Fruit fly (Drosophila melanogaster) whole organism, prepupa: ENCODE measurements around the gene CG34034.

Source experiments
- Blimp-1 ChIP-seq: fragments of 200-800 bp; sonication (Bioruptor generic); optimal IDR thresholded peaks from 3 replicates; lab custom pipeline; 2017; ENCODE audit warnings: missing biosample characterization, missing genetic modification characterization, mild to moderate bottlenecking, moderate library complexity, missing genetic modification reagents
- CG10631 ChIP-seq: fragments of 200-800 bp; sonication (Bioruptor generic); optimal IDR thresholded peaks from 2 replicates; lab custom pipeline; 2016; ENCODE audit warnings: missing biosample characterization, missing genetic modification characterization
- CG10669 ChIP-seq: fragments of 200-800 bp; sonication (Bioruptor generic); optimal IDR thresholded peaks from 3 replicates; lab custom pipeline; 2018; ENCODE audit warnings: missing biosample characterization, mild to moderate bottlenecking, missing genetic modification characterization, moderate library complexity
- CG15336 ChIP-seq: fragments of 200-800 bp; sonication (Bioruptor generic); IDR thresholded peaks from 2 replicates; pipeline ENCODE4 v1.3.6; 2022; ENCODE audit warnings: missing biosample characterization, missing genetic modification characterization
- CG16779 ChIP-seq: fragments of 200-800 bp; sonication (Bioruptor generic); optimal IDR thresholded peaks from 3 replicates; lab custom pipeline; 2017; ENCODE audit warnings: missing biosample characterization, mild to moderate bottlenecking, missing genetic modification characterization
- CG3032 ChIP-seq: fragments of 200-800 bp; optimal IDR thresholded peaks from 2 replicates; lab custom pipeline; 2019; ENCODE audit warnings: missing biosample characterization, mild to moderate bottlenecking, missing genetic modification characterization, moderate library complexity
- CG31627 ChIP-seq: fragments of 200-800 bp; sonication (Bioruptor generic); optimal IDR thresholded peaks from 3 replicates; lab custom pipeline; 2016; ENCODE audit warnings: missing biosample characterization, missing genetic modification characterization
- CG32006 ChIP-seq: fragments of 200-800 bp; sonication (Bioruptor generic); optimal IDR thresholded peaks from 3 replicates; lab custom pipeline; 2017; ENCODE audit warnings: missing biosample characterization, mild to moderate bottlenecking, missing genetic modification characterization
- CG34406 ChIP-seq: fragments of 200-800 bp; sonication (Bioruptor generic); optimal IDR thresholded peaks from 3 replicates; lab custom pipeline; 2016; ENCODE audit warnings: missing biosample characterization, missing genetic modification characterization
- CG3919 ChIP-seq: fragments of 200-800 bp; sonication (Bioruptor generic); optimal IDR thresholded peaks from 3 replicates; lab custom pipeline; 2016; ENCODE audit warnings: missing biosample characterization, missing genetic modification characterization
- CG4318 ChIP-seq: fragments of 200-800 bp; sonication (Bioruptor generic); optimal IDR thresholded peaks from 3 replicates; lab custom pipeline; 2017; ENCODE audit warnings: missing biosample characterization, mild to moderate bottlenecking, missing genetic modification characterization
- CG6163 ChIP-seq: fragments of 200-800 bp; sonication (Bioruptor generic); IDR thresholded peaks from 3 replicates; pipeline ENCODE4 v1.3.6; 2022; ENCODE audit warnings: missing biosample characterization, missing genetic modification characterization
- CG6276 ChIP-seq: fragments of 200-800 bp; sonication (Bioruptor generic); optimal IDR thresholded peaks from 2 replicates; lab custom pipeline; 2017; ENCODE audit warnings: missing biosample characterization, mild to moderate bottlenecking, missing genetic modification characterization
- CG6792 ChIP-seq: fragments of 200-800 bp; sonication (Bioruptor generic); optimal IDR thresholded peaks from 3 replicates; lab custom pipeline; 2016; ENCODE audit warnings: missing biosample characterization, missing genetic modification characterization
- CG6854 ChIP-seq: fragments of 200-800 bp; sonication (Bioruptor generic); optimal IDR thresholded peaks from 2 replicates; lab custom pipeline; 2017; ENCODE audit warnings: missing biosample characterization, mild to moderate bottlenecking, missing genetic modification characterization
- CG7368 ChIP-seq: fragments of 200-800 bp; sonication (Bioruptor generic); optimal IDR thresholded peaks from 3 replicates; lab custom pipeline; 2016; ENCODE audit warnings: missing biosample characterization, missing genetic modification characterization
- CG8119 ChIP-seq: fragments of 200-800 bp; sonication (Bioruptor generic); IDR thresholded peaks from 3 replicates; pipeline ENCODE4 v1.3.6; 2022; ENCODE audit warnings: missing biosample characterization, missing genetic modification characterization
- CG8319 ChIP-seq: fragments of 200-800 bp; sonication (Bioruptor generic); optimal IDR thresholded peaks from 3 replicates; lab custom pipeline; 2016; ENCODE audit warnings: missing biosample characterization, missing genetic modification characterization
- CG9139 ChIP-seq: fragments of 200-800 bp; sonication (Bioruptor generic); optimal IDR thresholded peaks from 3 replicates; lab custom pipeline; 2017; ENCODE audit warnings: missing biosample characterization, mild to moderate bottlenecking, missing genetic modification characterization
- Eip75B ChIP-seq: fragments of 200-800 bp; sonication (Bioruptor generic); optimal IDR thresholded peaks from 3 replicates; lab custom pipeline; 2016; ENCODE audit warnings: missing biosample characterization, missing genetic modification characterization
- Eip78C ChIP-seq: fragments of 200-800 bp; sonication (Bioruptor generic); peaks from one replicate; lab custom pipeline; 2016; ENCODE audit warnings: missing biosample characterization, missing genetic modification characterization
- Eip93F ChIP-seq: fragments of 200-800 bp; sonication (Bioruptor generic); optimal IDR thresholded peaks from 2 replicates; lab custom pipeline; 2016; ENCODE audit warnings: missing biosample characterization, mild to moderate bottlenecking, missing genetic modification characterization
- Gug ChIP-seq: fragments of 200-800 bp; sonication (Bioruptor generic); IDR thresholded peaks from 2 replicates; pipeline ENCODE4 v1.3.6; 2022; ENCODE audit warnings: missing biosample characterization, missing genetic modification characterization
- Hr39 ChIP-seq: fragments of 200-800 bp; sonication (Bioruptor generic); optimal IDR thresholded peaks from 2 replicates; lab custom pipeline; 2016; ENCODE audit warnings: missing biosample characterization, missing genetic modification characterization
- Hr4 ChIP-seq: fragments of 200-800 bp; sonication (Bioruptor generic); optimal IDR thresholded peaks from 3 replicates; lab custom pipeline; 2016; ENCODE audit warnings: missing biosample characterization, missing genetic modification characterization
- Lpt ChIP-seq: fragments of 200-800 bp; sonication (Bioruptor generic); optimal IDR thresholded peaks from 3 replicates; lab custom pipeline; 2016; ENCODE audit warnings: missing biosample characterization, missing genetic modification characterization
- Met ChIP-seq: fragments of 200-800 bp; sonication (Bioruptor generic); optimal IDR thresholded peaks from 3 replicates; lab custom pipeline; 2016; ENCODE audit warnings: missing biosample characterization, missing genetic modification characterization
- OdsH ChIP-seq: fragments of 200-800 bp; sonication (Bioruptor generic); optimal IDR thresholded peaks from 3 replicates; lab custom pipeline; 2016; ENCODE audit warnings: missing biosample characterization, missing genetic modification characterization
- Sox14 ChIP-seq: fragments of 200-800 bp; sonication (Bioruptor generic); optimal IDR thresholded peaks from 3 replicates; lab custom pipeline; 2016; ENCODE audit warnings: missing biosample characterization, missing genetic modification characterization
- Sox15 ChIP-seq: fragments of 200-800 bp; sonication (Bioruptor generic); optimal IDR thresholded peaks from 3 replicates; lab custom pipeline; 2016; ENCODE audit warnings: missing biosample characterization, missing genetic modification characterization
- achi ChIP-seq: fragments of 200-800 bp; sonication (Bioruptor generic); optimal IDR thresholded peaks from 3 replicates; lab custom pipeline; 2016; ENCODE audit warnings: missing biosample characterization, missing genetic modification characterization
- acj6 ChIP-seq: fragments of 200-800 bp; sonication (Bioruptor generic); optimal IDR thresholded peaks from 3 replicates; lab custom pipeline; 2016; ENCODE audit warnings: missing biosample characterization, missing genetic modification characterization
- cyc ChIP-seq: fragments of 200-800 bp; sonication (Bioruptor generic); optimal IDR thresholded peaks from 3 replicates; lab custom pipeline; 2016; ENCODE audit warnings: missing biosample characterization, missing genetic modification characterization
- dac ChIP-seq: fragments of 200-800 bp; sonication (Bioruptor generic); optimal IDR thresholded peaks from 2 replicates; lab custom pipeline; 2017; ENCODE audit warnings: missing biosample characterization, mild to moderate bottlenecking, missing genetic modification characterization
- dsx ChIP-seq: fragments of 200-800 bp; optimal IDR thresholded peaks from 3 replicates; lab custom pipeline; 2019; ENCODE audit warnings: missing biosample characterization, mild to moderate bottlenecking, missing genetic modification characterization, moderate library complexity; ENCODE audit not compliant: poor library complexity, severe bottlenecking
- eg ChIP-seq: fragments of 200-800 bp; sonication (Bioruptor generic); IDR thresholded peaks from 3 replicates; pipeline ENCODE4 v1.3.6; 2022; ENCODE audit warnings: missing biosample characterization, missing genetic modification characterization
- fd59A ChIP-seq: fragments of 200-800 bp; sonication (Bioruptor generic); optimal IDR thresholded peaks from 2 replicates; lab custom pipeline; 2017; ENCODE audit warnings: missing biosample characterization, mild to moderate bottlenecking, missing genetic modification characterization, missing genetic modification reagents
- fd85E ChIP-seq: fragments of 200-800 bp; sonication (Bioruptor generic); optimal IDR thresholded peaks from 3 replicates; lab custom pipeline; 2016; ENCODE audit warnings: missing biosample characterization, missing genetic modification characterization
- fkh ChIP-seq: fragments of 200-800 bp; sonication (Bioruptor generic); optimal IDR thresholded peaks from 3 replicates; lab custom pipeline; 2017; ENCODE audit warnings: missing biosample characterization, mild to moderate bottlenecking, missing genetic modification characterization, moderate library complexity
- lz ChIP-seq: fragments of 200-800 bp; sonication (Bioruptor generic); optimal IDR thresholded peaks from 3 replicates; lab custom pipeline; 2016; ENCODE audit warnings: missing biosample characterization, missing genetic modification characterization
- net ChIP-seq: fragments of 200-800 bp; sonication (Bioruptor generic); optimal IDR thresholded peaks from 3 replicates; lab custom pipeline; 2016; ENCODE audit warnings: missing biosample characterization, missing genetic modification characterization
- pdm3 ChIP-seq: fragments of 200-800 bp; sonication (Bioruptor generic); optimal IDR thresholded peaks from 3 replicates; lab custom pipeline; 2016; ENCODE audit warnings: missing biosample characterization, missing genetic modification characterization
- salr ChIP-seq, 2 experiments: fragments of 200-800 bp; sonication (Bioruptor generic); optimal IDR thresholded peaks; 3 replicates each; lab custom pipeline; 2016 to 2018; ENCODE audit warnings: missing biosample characterization in 2 of 2, missing genetic modification characterization in 2 of 2, mild to moderate bottlenecking in 1 of 2
- spab ChIP-seq: fragments of 200-800 bp; sonication (Bioruptor generic); optimal IDR thresholded peaks from 2 replicates; lab custom pipeline; 2017; ENCODE audit warnings: missing biosample characterization, mild to moderate bottlenecking, missing genetic modification characterization, missing genetic modification reagents
- topi ChIP-seq: fragments of 200-800 bp; sonication (Bioruptor generic); optimal IDR thresholded peaks from 3 replicates; lab custom pipeline; 2016; ENCODE audit warnings: missing biosample characterization, missing genetic modification characterization

Gene CG34034

DNA sequence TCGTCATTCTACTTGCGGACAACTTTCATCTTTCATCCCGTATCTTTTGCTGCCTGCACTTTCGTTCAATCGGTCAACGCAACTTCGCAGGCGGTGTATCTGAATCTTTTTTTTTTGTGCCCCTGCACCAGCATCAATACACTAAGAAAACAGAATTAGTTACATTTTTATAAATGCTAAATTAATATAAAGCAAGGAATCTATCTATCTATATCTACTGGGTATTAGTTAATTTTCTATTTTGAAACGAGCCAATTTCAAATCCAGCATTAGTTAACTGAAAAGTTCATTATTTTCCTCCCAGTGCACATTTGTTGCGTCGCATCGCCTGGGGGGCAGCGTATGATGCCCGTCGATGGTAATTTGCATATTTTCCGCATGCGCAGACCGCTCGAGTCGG lies 6.0 kb downstream of the CG34034 start (continued):
- peak; percentile 87 for TF ChIP-seq CG6163 (GFP tag; lab: Robert Waterston, UW)
- no peak for TF ChIP-seq Blimp-1 (GFP tag; lab: Kevin White, UChicago)
- TF ChIP-seq lz = peak; percentile 34
- peak; percentile 78 for TF ChIP-seq achi (GFP tag; lab: Kevin White, UChicago)
- peak; percentile 95 for TF ChIP-seq Hr4
- peak; percentile 28 for TF ChIP-seq Sox15 (GFP tag; lab: Kevin White, UChicago)
- no peak for TF ChIP-seq Eip93F (GFP tag; lab: Kevin White, UChicago)
- TF ChIP-seq topi (GFP tag; lab: Kevin White, UChicago) = peak; percentile 22
- no peak for TF ChIP-seq fkh
- TF ChIP-seq CG6792 (GFP tag; lab: Kevin White, UChicago) = peak; percentile 54
- TF ChIP-seq cyc (GFP tag; lab: Kevin White, UChicago) = peak; percentile 43
- TF ChIP-seq CG32006 = peak; percentile 92
- peak; percentile 62 for TF ChIP-seq Gug (GFP tag; lab: Robert Waterston, UW)
- TF ChIP-seq CG7368 (GFP tag; lab: Kevin White, UChicago) = peak; percentile 9
- TF ChIP-seq acj6 (GFP tag; lab: Kevin White, UChicago) = peak; percentile 70

- no peak for TF ChIP-seq Eip75B
- TF ChIP-seq CG15336 (GFP tag; lab: Robert Waterston, UW) = peak; percentile 72
- no peak for TF ChIP-seq CG16779 (tag; lab: Kevin White, UChicago)
- no peak for TF ChIP-seq Sox14 (GFP tag; lab: Kevin White, UChicago)
- 0 out of 3 replicates have a peak, but pooled peaks have one; percentile 42 for TF ChIP-seq CG6163 (GFP tag; lab: Robert Waterston, UW)
- no peak for TF ChIP-seq CG8319 (GFP tag; lab: Kevin White, UChicago)
- no peak for TF ChIP-seq Sox15 (GFP tag; lab: Kevin White, UChicago)
- peak; percentile 57; the same call in 2 of the 3 replicates for TF ChIP-seq eg (GFP tag; lab: Robert Waterston, UW)
- TF ChIP-seq net (GFP tag; lab: Kevin White, UChicago) = no peak
- no peak for TF ChIP-seq spab
- no peak for TF ChIP-seq CG10669 (GFP tag; lab: Kevin White, UChicago)
- no peak for TF ChIP-seq CG34406 (GFP tag; lab: Kevin White, UChicago)
- peak; percentile 59 for TF ChIP-seq Eip78C (GFP tag; lab: Kevin White, UChicago)
- TF ChIP-seq salr (GFP tag; optimal IDR thresholded peaks at IDR 0.05; lab: Kevin White, UChicago) = no peak
- TF ChIP-seq CG4318 (GFP tag; lab: Kevin White, UChicago) = peak; percentile 41
- TF ChIP-seq pdm3 = peak; percentile 23
- no peak for TF ChIP-seq CG6792 (GFP tag; lab: Kevin White, UChicago)
- no peak for TF ChIP-seq fd59A (GFP tag; lab: Kevin White, UChicago)
- TF ChIP-seq Met (GFP tag; lab: Kevin White, UChicago) = no peak
- TF ChIP-seq CG10631 (GFP tag; lab: Kevin White, UChicago) = no peak
- TF ChIP-seq Blimp-1 (GFP tag; lab: Kevin White, UChicago) = no peak
- TF ChIP-seq OdsH (GFP tag; lab: Kevin White, UChicago) = no peak
- TF ChIP-seq Gug (GFP tag; lab: Robert Waterston, UW) = peak; percentile 39; the same call in 1 of the 2 replicates
- TF ChIP-seq Hr39 = no peak
- no peak for TF ChIP-seq CG6854 (GFP tag; lab: Kevin White, UChicago)
- peak; percentile 73 for TF ChIP-seq CG32006
- no peak for TF ChIP-seq fd85E (GFP tag; lab: Kevin White, UChicago)
- peak; percentile 8 for TF ChIP-seq dsx
- TF ChIP-seq CG6276 = no peak
- TF ChIP-seq fkh = no peak
- no peak for TF ChIP-seq topi (GFP tag; lab: Kevin White, UChicago)
- TF ChIP-seq CG8119 (GFP tag; lab: Robert Waterston, UW) = peak; percentile 74
- peak; percentile 71 for TF ChIP-seq Hr4
- TF ChIP-seq CG3032 (tag; lab: Kevin White, UChicago) = no peak
- TF ChIP-seq cyc (GFP tag; lab: Kevin White, UChicago) = no peak
- no peak for TF ChIP-seq dac
- TF ChIP-seq CG3919 = no peak
- TF ChIP-seq achi (GFP tag; lab: Kevin White, UChicago) = peak; percentile 10
- no peak for TF ChIP-seq Lpt (GFP tag; lab: Kevin White, UChicago)
- no peak for TF ChIP-seq CG31627 (GFP tag; lab: Kevin White, UChicago)
- TF ChIP-seq acj6 (GFP tag; lab: Kevin White, UChicago) = no peak
- TF ChIP-seq CG9139 (GFP tag; lab: Kevin White, UChicago) = no peak
Observed at dm6 chr3R:21731682-21732081, 7.2 kb downstream of the CG34034 start.
